Fruit fly (Drosophila melanogaster): ENCODE measurements around the gene CG15696.

DNA sequence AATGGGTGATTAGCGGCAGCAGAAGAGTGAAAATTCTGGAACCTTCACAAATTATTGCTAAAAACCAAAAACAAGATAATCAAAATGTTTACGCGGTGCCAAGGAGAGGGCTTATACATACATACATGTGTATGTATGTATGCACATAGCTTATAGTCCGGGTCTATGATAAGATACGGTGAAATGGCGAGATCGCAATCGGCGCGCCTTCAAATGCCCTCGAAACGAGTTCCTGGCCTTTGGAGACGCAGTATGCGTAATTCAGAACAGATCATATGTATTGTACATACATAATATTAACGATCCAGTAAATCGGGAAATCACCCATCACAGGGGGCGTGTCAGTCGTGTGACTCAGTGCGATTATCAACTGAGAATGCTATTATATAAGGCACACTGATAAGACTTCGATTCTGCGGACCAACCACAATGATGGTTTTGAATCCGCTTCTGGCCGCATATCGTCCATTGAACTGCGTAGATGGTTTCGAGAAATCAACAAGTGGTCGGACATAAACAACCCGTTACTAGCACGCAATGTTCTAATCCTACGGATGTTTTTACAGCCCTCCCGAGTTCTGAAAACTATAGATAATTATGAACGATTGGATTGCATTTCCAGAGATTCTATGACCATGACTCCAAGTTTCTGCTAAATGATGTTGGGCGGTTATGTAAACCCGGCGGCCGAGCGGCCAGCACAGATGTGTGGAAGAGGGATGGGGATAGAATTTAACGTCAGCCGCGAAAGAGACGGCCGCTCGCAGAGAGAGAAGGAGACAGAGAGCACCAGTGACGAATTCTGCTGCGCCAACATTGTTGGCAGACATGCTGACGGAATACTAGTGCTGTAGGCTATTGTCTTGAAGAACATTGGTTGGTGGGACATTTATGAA, 18.1 kb upstream of the CG15696 start:
- TF ChIP-seq CG8478 (optimal IDR thresholded peaks at IDR 0.05): no peak
- TF ChIP-seq CTCF (optimal IDR thresholded peaks at IDR 0.05): peak in 1 of 2 experiments; percentile 12

All from S2 (cell line).